Fruit fly (Drosophila melanogaster) whole organism, wandering third instar larva: Measurements from ENCODE around the gene CG7714.

ENCODE experiments used
- Abd-B ChIP-seq: fragments of >200 bp; optimal IDR thresholded peaks from 2 replicates; lab custom pipeline; 2017; ENCODE audit warnings: missing biosample characterization, missing genetic modification characterization
- Jra ChIP-seq: sonication (Bioruptor generic); optimal IDR thresholded peaks from 2 replicates; lab custom pipeline; 2016; ENCODE audit warnings: missing biosample characterization, missing genetic modification characterization
- fru ChIP-seq: fragments of 200-800 bp; sonication (Bioruptor generic); optimal IDR thresholded peaks from 3 replicates; lab custom pipeline; 2016; ENCODE audit warnings: missing biosample characterization, mild to moderate bottlenecking, missing genetic modification characterization
- pan ChIP-seq: fragments of >200 bp; optimal IDR thresholded peaks from 2 replicates; lab custom pipeline; 2017
- usp ChIP-seq: fragments of >200 bp; optimal IDR thresholded peaks from 2 replicates; lab custom pipeline; 2017; ENCODE audit warnings: missing biosample characterization, missing genetic modification characterization

dm6 chr3R:18742358-18743269 lies 16.4 kb upstream of the CG7714 start:
- peak; percentile 73 for TF ChIP-seq fru (GFP tag; lab: Kevin White, UChicago)
- TF ChIP-seq Jra (GFP tag; lab: Kevin White, UChicago): peak; percentile 24
- no peak for TF ChIP-seq Abd-B (GFP tag; lab: Kevin White, UChicago)
- TF ChIP-seq usp (GFP tag; lab: Kevin White, UChicago): no peak
- no peak for TF ChIP-seq pan (lab: Kevin White, UChicago)
